Fruit fly (Drosophila melanogaster) whole organism, embryonic: ENCODE measurements around the gene CG17752.

Experiments
- Atf3 ChIP-seq: fragments of 200-800 bp; sonication (Bioruptor generic); optimal IDR thresholded peaks from 3 replicates; lab custom pipeline; 2016; ENCODE audit warnings: missing biosample characterization, missing genetic modification characterization
- Bdp1 ChIP-seq: fragments of 200-800 bp; sonication (Bioruptor generic); optimal IDR thresholded peaks from 3 replicates; lab custom pipeline; 2016; ENCODE audit warnings: missing biosample characterization, missing genetic modification characterization
- Bgb ChIP-seq: fragments of 200-800 bp; sonication (Bioruptor generic); IDR thresholded peaks from 2 replicates; pipeline ENCODE4 v1.3.6; 2022; ENCODE audit warnings: missing biosample characterization, missing genetic modification characterization; ENCODE audit not compliant: partially characterized antibody
- Blimp-1 ChIP-seq: fragments of 200-800 bp; sonication (Bioruptor generic); optimal IDR thresholded peaks from 3 replicates; lab custom pipeline; 2018; ENCODE audit warnings: missing biosample characterization, missing genetic modification characterization, mild to moderate bottlenecking, moderate library complexity, missing genetic modification reagents
- CG10209 ChIP-seq: fragments of 200-800 bp; sonication (Bioruptor generic); optimal IDR thresholded peaks from 3 replicates; lab custom pipeline; 2017; ENCODE audit warnings: missing biosample characterization, mild to moderate bottlenecking, missing genetic modification characterization, missing genetic modification reagents
- CG11398 ChIP-seq: fragments of 200-800 bp; sonication (Bioruptor generic); optimal IDR thresholded peaks from 2 replicates; lab custom pipeline; 2016; ENCODE audit warnings: missing biosample characterization, missing genetic modification characterization
- CG11504 ChIP-seq: fragments of 200-800 bp; sonication (Bioruptor generic); optimal IDR thresholded peaks from 3 replicates; lab custom pipeline; 2019; ENCODE audit warnings: missing biosample characterization, mild to moderate bottlenecking, missing genetic modification characterization, moderate library complexity
- CG11695 ChIP-seq: fragments of 200-800 bp; sonication (Bioruptor generic); IDR thresholded peaks from 3 replicates; pipeline ENCODE4 v1.3.6; 2022; ENCODE audit warnings: missing biosample characterization, missing genetic modification characterization
- CG13287 ChIP-seq: fragments of 200-800 bp; sonication (Bioruptor generic); IDR thresholded peaks from 2 replicates; pipeline ENCODE4 v1.3.6; 2022; ENCODE audit warnings: missing biosample characterization, missing genetic modification characterization; ENCODE audit not compliant: partially characterized antibody
- CG14667 ChIP-seq: fragments of 200-800 bp; sonication (Bioruptor generic); IDR thresholded peaks from 2 replicates; pipeline ENCODE4 v1.3.6; 2022; ENCODE audit warnings: missing biosample characterization, missing genetic modification characterization
- CG14710 ChIP-seq: fragments of 200-800 bp; sonication (Bioruptor generic); optimal IDR thresholded peaks from 3 replicates; lab custom pipeline; 2019; ENCODE audit warnings: missing biosample characterization, mild to moderate bottlenecking, missing genetic modification characterization, moderate library complexity
- CG15514 ChIP-seq: fragments of 200-800 bp; sonication (Bioruptor generic); optimal IDR thresholded peaks from 3 replicates; lab custom pipeline; 2017; ENCODE audit warnings: missing biosample characterization, missing genetic modification characterization, mild to moderate bottlenecking, moderate library complexity, missing genetic modification reagents
- CG17802 ChIP-seq: fragments of 200-800 bp; sonication (Bioruptor generic); optimal IDR thresholded peaks from 2 replicates; lab custom pipeline; 2018; ENCODE audit warnings: missing biosample characterization, mild to moderate bottlenecking, missing genetic modification characterization, moderate library complexity
- CG18262 ChIP-seq: fragments of 200-800 bp; optimal IDR thresholded peaks from 3 replicates; lab custom pipeline; 2019; ENCODE audit warnings: missing biosample characterization, mild to moderate bottlenecking, missing genetic modification characterization, moderate library complexity
- CG1832 ChIP-seq: fragments of 200-800 bp; sonication (Bioruptor generic); optimal IDR thresholded peaks from 2 replicates; lab custom pipeline; 2017; ENCODE audit warnings: missing biosample characterization, mild to moderate bottlenecking, missing genetic modification characterization, inconsistent platforms
- CG2889 ChIP-seq: fragments of 200-800 bp; sonication (Bioruptor generic); IDR thresholded peaks from 3 replicates; pipeline ENCODE4 v1.3.6; 2022; ENCODE audit warnings: missing biosample characterization, missing genetic modification characterization
- CG3726 ChIP-seq: fragments of 200-800 bp; sonication (Bioruptor generic); IDR thresholded peaks from 3 replicates; pipeline ENCODE4, ENCODE4 v1.3.6; 2022; ENCODE audit warnings: missing biosample characterization, missing genetic modification characterization
- CG3995 ChIP-seq: fragments of 200-800 bp; sonication (Bioruptor generic); optimal IDR thresholded peaks from 3 replicates; lab custom pipeline; 2016; ENCODE audit warnings: missing biosample characterization, missing genetic modification characterization
- CG5245 ChIP-seq: fragments of 200-800 bp; sonication (Bioruptor generic); optimal IDR thresholded peaks from 3 replicates; lab custom pipeline; 2016; ENCODE audit warnings: missing biosample characterization, missing genetic modification characterization
- CG6683 ChIP-seq: fragments of 200-800 bp; sonication (Bioruptor generic); optimal IDR thresholded peaks from 2 replicates; lab custom pipeline; 2017; ENCODE audit warnings: missing biosample characterization, mild to moderate bottlenecking, missing genetic modification characterization, missing genetic modification reagents
- CG8089 ChIP-seq: fragments of 200-800 bp; sonication (Bioruptor generic); optimal IDR thresholded peaks from 3 replicates; lab custom pipeline; 2016; ENCODE audit warnings: missing biosample characterization, missing genetic modification characterization
- CG8388 ChIP-seq: fragments of 200-800 bp; sonication (Bioruptor generic); optimal IDR thresholded peaks from 2 replicates; lab custom pipeline; 2019; ENCODE audit warnings: missing biosample characterization, mild to moderate bottlenecking, missing genetic modification characterization, moderate library complexity
- CG9817 ChIP-seq: fragments of 200-800 bp; sonication (Bioruptor generic); optimal IDR thresholded peaks from 2 replicates; lab custom pipeline; 2018; ENCODE audit warnings: missing biosample characterization, mild to moderate bottlenecking, missing genetic modification characterization, moderate library complexity
- Doc3 ChIP-seq: fragments of 200-800 bp; sonication (Bioruptor generic); IDR thresholded peaks from 3 replicates; pipeline ENCODE4 v1.3.6; 2022; ENCODE audit warnings: missing biosample characterization, missing genetic modification characterization; ENCODE audit not compliant: partially characterized antibody
- Dp ChIP-seq: fragments of 200-800 bp; sonication (Bioruptor generic); optimal IDR thresholded peaks from 2 replicates; lab custom pipeline; 2018; ENCODE audit warnings: missing biosample characterization, mild to moderate bottlenecking, missing genetic modification characterization, moderate library complexity
- E2f2 ChIP-seq: fragments of 200-800 bp; sonication (Bioruptor generic); IDR thresholded peaks from 2 replicates; pipeline ENCODE4 v1.3.6; 2022; ENCODE audit warnings: missing biosample characterization, missing genetic modification characterization
- Eip74EF ChIP-seq, 2 experiments: fragments of 200-800 bp in 1 of 2; fragments of >200 bp in 1 of 2; sonication (Bioruptor generic) in 1 of 2; optimal IDR thresholded peaks; 2 replicates each; lab custom pipeline; 2017 to 2019; ENCODE audit warnings: missing biosample characterization in 2 of 2, missing genetic modification characterization in 2 of 2, mild to moderate bottlenecking in 1 of 2, moderate library complexity in 1 of 2
- GATAe ChIP-seq: fragments of 200-800 bp; sonication (Bioruptor generic); conservative IDR thresholded peaks from 2 replicates; pipeline ENCODE4 v1.3.6; 2022; ENCODE audit warnings: missing biosample characterization, missing genetic modification characterization
- Hey ChIP-seq: fragments of 200-800 bp; sonication (Bioruptor generic); optimal IDR thresholded peaks from 3 replicates; lab custom pipeline; 2018; ENCODE audit warnings: missing biosample characterization, mild to moderate bottlenecking, missing genetic modification characterization
- Poxn ChIP-seq: fragments of 200-800 bp; sonication (Bioruptor generic); IDR thresholded peaks from 2 replicates; pipeline ENCODE4 v1.3.6; 2022; ENCODE audit warnings: missing biosample characterization, missing genetic modification characterization
- Scr ChIP-seq: fragments of 200-800 bp; sonication (Bioruptor generic); IDR thresholded peaks from 2 replicates; pipeline ENCODE4 v1.3.6; 2022; ENCODE audit warnings: missing biosample characterization, missing genetic modification characterization; ENCODE audit not compliant: partially characterized antibody
- Side ChIP-seq: fragments of 200-800 bp; sonication (Bioruptor generic); optimal IDR thresholded peaks from 2 replicates; lab custom pipeline; 2016; ENCODE audit warnings: missing biosample characterization, missing genetic modification characterization
- corto ChIP-seq: fragments of 200-800 bp; sonication (Bioruptor generic); optimal IDR thresholded peaks from 2 replicates; lab custom pipeline; 2016; ENCODE audit warnings: missing biosample characterization, mild to moderate bottlenecking, missing genetic modification characterization, moderate library complexity
- dmrt99B ChIP-seq: fragments of 200-800 bp; sonication (Bioruptor generic); optimal IDR thresholded peaks from 2 replicates; lab custom pipeline; 2018; ENCODE audit warnings: missing biosample characterization, mild to moderate bottlenecking, missing genetic modification characterization, moderate library complexity
- gem ChIP-seq: fragments of 200-800 bp; sonication (Bioruptor generic); optimal IDR thresholded peaks from 2 replicates; lab custom pipeline; 2019; ENCODE audit warnings: missing biosample characterization, mild to moderate bottlenecking, missing genetic modification characterization, moderate library complexity
- gsb ChIP-seq: fragments of 200-800 bp; sonication (Bioruptor generic); IDR thresholded peaks from 2 replicates; pipeline ENCODE4 v1.3.6; 2022; ENCODE audit warnings: missing biosample characterization, missing genetic modification characterization
- hb ChIP-seq: fragments of 200-800 bp; sonication (Bioruptor generic); IDR thresholded peaks from 3 replicates; pipeline ENCODE4 v1.3.6; 2022; ENCODE audit warnings: missing biosample characterization, missing genetic modification characterization; ENCODE audit not compliant: partially characterized antibody
- her ChIP-seq: fragments of 200-800 bp; sonication (Bioruptor generic); optimal IDR thresholded peaks from 2 replicates; lab custom pipeline; 2016; ENCODE audit warnings: missing biosample characterization, missing genetic modification characterization
- inv ChIP-seq: fragments of 200-800 bp; sonication (Bioruptor generic); IDR thresholded peaks from 2 replicates; pipeline ENCODE4 v1.3.6; 2022; ENCODE audit warnings: missing biosample characterization, missing genetic modification characterization; ENCODE audit not compliant: partially characterized antibody
- kah ChIP-seq: fragments of 200-800 bp; sonication (Bioruptor generic); optimal IDR thresholded peaks from 2 replicates; lab custom pipeline; 2018; ENCODE audit warnings: missing biosample characterization, mild to moderate bottlenecking, missing genetic modification characterization
- lmd ChIP-seq: fragments of 200-800 bp; sonication (Bioruptor generic); IDR thresholded peaks from 2 replicates; pipeline ENCODE4 v1.3.6; 2022; ENCODE audit warnings: missing biosample characterization, missing genetic modification characterization
- lov ChIP-seq, 2 experiments: fragments of 200-800 bp in 1 of 2; fragments of >200 bp in 1 of 2; sonication (Bioruptor generic) in 1 of 2; IDR thresholded peaks in 1 of 2; optimal IDR thresholded peaks in 1 of 2; 2 replicates in 1 of 2; 3 replicates in 1 of 2; pipeline versions ENCODE4 v1.3.6 to Lab custom; 2017 to 2022; ENCODE audit warnings: missing biosample characterization in 1 of 2, missing genetic modification characterization in 1 of 2
- maf-S ChIP-seq: fragments of 200-800 bp; sonication (Bioruptor generic); optimal IDR thresholded peaks from 2 replicates; lab custom pipeline; 2016; ENCODE audit warnings: missing biosample characterization, missing genetic modification characterization
- seq ChIP-seq: fragments of 200-800 bp; sonication (Bioruptor generic); IDR thresholded peaks from 2 replicates; pipeline ENCODE4 v1.3.6; 2022; ENCODE audit warnings: missing biosample characterization, missing genetic modification characterization
- sim ChIP-seq: fragments of 200-800 bp; sonication (Bioruptor generic); IDR thresholded peaks from 2 replicates; pipeline ENCODE4 v1.3.6; 2022; ENCODE audit warnings: missing biosample characterization, missing genetic modification characterization
- sima ChIP-seq: fragments of 200-800 bp; sonication (Bioruptor generic); optimal IDR thresholded peaks from 2 replicates; lab custom pipeline; 2016; ENCODE audit warnings: missing biosample characterization, missing genetic modification characterization
- slou ChIP-seq: fragments of 200-800 bp; sonication (Bioruptor generic); optimal IDR thresholded peaks from 3 replicates; lab custom pipeline; 2016; ENCODE audit warnings: missing biosample characterization, missing genetic modification characterization
- trh ChIP-seq: fragments of 200-800 bp; sonication (Bioruptor generic); optimal IDR thresholded peaks from 2 replicates; lab custom pipeline; 2016; ENCODE audit warnings: missing biosample characterization, missing genetic modification characterization
- unc-4 ChIP-seq: fragments of 200-800 bp; sonication (Bioruptor generic); IDR thresholded peaks from 2 replicates; pipeline ENCODE4 v1.3.6; 2022; ENCODE audit warnings: missing biosample characterization, missing genetic modification characterization; ENCODE audit not compliant: partially characterized antibody
- wdn ChIP-seq: fragments of 200-800 bp; sonication (Bioruptor generic); IDR thresholded peaks from 2 replicates; pipeline ENCODE4 v1.3.6; 2022; ENCODE audit warnings: missing biosample characterization, missing genetic modification characterization

The CG17752 gene

dm6 chr3R:19656455-19656854 lies 46.4 kb downstream of the CG17752 start (continued):
- TF ChIP-seq hb (GFP tag; lab: Robert Waterston, UW) = no peak
- TF ChIP-seq CG3726 (GFP tag; lab: Robert Waterston, UW) = no peak
- TF ChIP-seq CG11695 = no peak
- no peak for TF ChIP-seq CG11398 (GFP tag; lab: Kevin White, UChicago)
- no peak for TF ChIP-seq Bdp1 (GFP tag; lab: Kevin White, UChicago)
- TF ChIP-seq CG13287 = no peak
- TF ChIP-seq CG3995 = no peak
- TF ChIP-seq CG14710 (tag; lab: Kevin White, UChicago) = no peak
- no peak for TF ChIP-seq Scr
- no peak for TF ChIP-seq inv (GFP tag; lab: Robert Waterston, UW)
- TF ChIP-seq GATAe (GFP tag; lab: Robert Waterston, UW) = no peak
- TF ChIP-seq dmrt99B (tag; lab: Kevin White, UChicago) = no peak
- no peak for TF ChIP-seq gsb (GFP tag; lab: Robert Waterston, UW)
- no peak for TF ChIP-seq trh (GFP tag; lab: Kevin White, UChicago)
- TF ChIP-seq her (GFP tag; lab: Kevin White, UChicago) = no peak
- no peak for TF ChIP-seq CG17802
- peak; percentile 0 for TF ChIP-seq kah (GFP tag; lab: Kevin White, UChicago)
- no peak for TF ChIP-seq CG8089 (GFP tag; lab: Kevin White, UChicago)
- no peak for TF ChIP-seq Eip74EF (GFP tag; optimal IDR thresholded peaks at IDR 0.05; lab: Kevin White, UChicago)
- TF ChIP-seq Blimp-1 (GFP tag; lab: Kevin White, UChicago) = no peak
- TF ChIP-seq CG9817 (tag; lab: Kevin White, UChicago) = no peak
- no peak for TF ChIP-seq maf-S (GFP tag; lab: Kevin White, UChicago)
- no peak for TF ChIP-seq Poxn (GFP tag; lab: Robert Waterston, UW)
- TF ChIP-seq unc-4 (GFP tag; lab: Robert Waterston, UW) = peak; percentile 25; the same call in 1 of the 2 replicates
- TF ChIP-seq Dp = no peak
- TF ChIP-seq CG15514 (GFP tag; lab: Kevin White, UChicago) = peak; percentile 66
- TF ChIP-seq slou = no peak
- no peak for TF ChIP-seq E2f2
- TF ChIP-seq CG1832 (GFP tag; lab: Kevin White, UChicago) = peak; percentile 46
- TF ChIP-seq CG18262 (tag; lab: Kevin White, UChicago) = no peak
- no peak for TF ChIP-seq CG8388 (GFP tag; lab: Kevin White, UChicago)
- TF ChIP-seq Bgb = peak; percentile 11; the same call in 1 of the 2 replicates
- TF ChIP-seq lov (optimal IDR thresholded peaks at IDR 0.05; lab: Kevin White, UChicago) = no peak
- TF ChIP-seq lov (GFP tag; IDR thresholded peaks at IDR 0.05; lab: Robert Waterston, UW) = no peak
- TF ChIP-seq Atf3 (GFP tag; lab: Kevin White, UChicago) = no peak
- TF ChIP-seq Hey (tag; lab: Kevin White, UChicago) = peak; percentile 44
- TF ChIP-seq Side = no peak
- no peak for TF ChIP-seq CG5245 (GFP tag; lab: Kevin White, UChicago)
- TF ChIP-seq seq (GFP tag; lab: Robert Waterston, UW) = peak; percentile 73; the same call in 1 of the 2 replicates
- no peak for TF ChIP-seq CG6683 (GFP tag; lab: Kevin White, UChicago)
- TF ChIP-seq CG11504 (tag; lab: Kevin White, UChicago) = no peak
- no peak for TF ChIP-seq sima (GFP tag; lab: Kevin White, UChicago)
- no peak for TF ChIP-seq corto (GFP tag; lab: Kevin White, UChicago)
- TF ChIP-seq CG2889 (GFP tag; lab: Robert Waterston, UW) = no peak
- no peak for TF ChIP-seq sim
- TF ChIP-seq lmd (GFP tag; lab: Robert Waterston, UW) = no peak
- TF ChIP-seq gem (tag; lab: Kevin White, UChicago) = no peak
- TF ChIP-seq Doc3 = no peak
- no peak for TF ChIP-seq CG10209 (GFP tag; lab: Kevin White, UChicago)
- TF ChIP-seq CG14667 (GFP tag; lab: Robert Waterston, UW) = no peak
- no peak for TF ChIP-seq wdn
